Fruit fly (Drosophila melanogaster) S2 (cell line): ENCODE results near the gene t-cup.

Source experiments
- CG8478 ChIP-seq: fragments of >200 bp; optimal IDR thresholded peaks from 2 replicates; lab custom pipeline; 2018
- CTCF ChIP-seq, 2 experiments: fragments of >200 bp; optimal IDR thresholded peaks; 2 replicates each; lab custom pipeline; 2018

dm6 chr2L:12493771-12494317 lies 3.3 kb downstream of the t-cup start:
- TF ChIP-seq CTCF (optimal IDR thresholded peaks at IDR 0.05; lab: Kevin White, UChicago) (no peak), CG8478 (lab: Kevin White, UChicago) (no peak)
